Worm (Caenorhabditis elegans) whole organism, L3 larva: ENCODE data around the gene ZK105.1.
A peak's percentile ranks its signal among the peaks of the same experiment; 100 is the strongest.

Experiments
- elt-2 ChIP-seq: sonication (generic microtip); optimal IDR thresholded peaks from 2 replicates; lab custom pipeline; 2016; ENCODE audit warnings: missing genetic modification reagents, mild to moderate bottlenecking, missing genetic modification characterization, missing compliant biosample characterization
- jun-1 ChIP-seq: fragments of 150-350 bp; optimal IDR thresholded peaks from 2 replicates; lab custom pipeline; 2014; ENCODE audit warnings: missing biosample characterization, missing genetic modification reagents, missing genetic modification characterization
- nfya-1 ChIP-seq: sonication (generic microtip); optimal IDR thresholded peaks from 2 replicates; lab custom pipeline; 2017; ENCODE audit warnings: missing genetic modification characterization, mild to moderate bottlenecking, missing compliant biosample characterization, antibody characterized with exemption, moderate library complexity; ENCODE audit not compliant: insufficient read depth
- nhr-25 ChIP-seq: sonication (generic microtip); optimal IDR thresholded peaks from 2 replicates; lab custom pipeline; 2017; ENCODE audit warnings: missing biosample characterization, missing genetic modification characterization
- nhr-43 ChIP-seq: sonication (generic microtip); optimal IDR thresholded peaks from 2 replicates; lab custom pipeline; 2016; ENCODE audit warnings: mild to moderate bottlenecking, missing genetic modification characterization, missing compliant biosample characterization; ENCODE audit not compliant: poor library complexity, severe bottlenecking
- pqm-1 ChIP-seq: fragments of 150-350 bp; optimal IDR thresholded peaks from 2 replicates; lab custom pipeline; 2017; ENCODE audit warnings: missing biosample characterization, missing genetic modification characterization, inconsistent platforms

The ZK105.1 gene

ce11 chrV:7760174-7760573 is 46.4 kb downstream of the ZK105.1 start, which contains the start of gene hint-3:
Gene hint-3 (plus strand): TSS chrV:7760474.
- TF ChIP-seq nhr-25 (no peak), nhr-43 (tag; lab: Kevin White, UChicago) (no peak), elt-2 (tag; lab: Kevin White, UChicago) (peak; percentile 36), jun-1 (no peak)

- TF ChIP-seq nfya-1 (tag; lab: Kevin White, UChicago) = peak; percentile 83
- no peak for TF ChIP-seq pqm-1 (tag; lab: Kevin White, UChicago)
Observed at ce11 chrV:7761906-7762305, 48.1 kb downstream of the ZK105.1 start.
